Worm (Caenorhabditis elegans) whole organism, young adult: ENCODE data around the gene fbxa-64.

Experiments
- B0261.1 ChIP-seq: sonication (generic microtip); optimal IDR thresholded peaks from 2 replicates; lab custom pipeline; 2016; ENCODE audit warnings: mild to moderate bottlenecking, missing genetic modification characterization, moderate library complexity, missing compliant biosample characterization
- F39B2.1 ChIP-seq: fragments of 200-800 bp; sonication (Bioruptor generic); IDR thresholded peaks from 2 replicates; pipeline ENCODE4 v1.3.6; 2022; ENCODE audit warnings: missing genetic modification reagents, missing genetic modification characterization, missing compliant biosample characterization
- K12H6.12 ChIP-seq: fragments of 200-800 bp; sonication (Bioruptor generic); optimal IDR thresholded peaks from 2 replicates; lab custom pipeline; 2018; ENCODE audit warnings: mild to moderate bottlenecking, missing genetic modification characterization, missing compliant biosample characterization
- T26A5.8 ChIP-seq: sonication (generic microtip); optimal IDR thresholded peaks from 2 replicates; lab custom pipeline; 2016; ENCODE audit warnings: missing genetic modification characterization, missing compliant biosample characterization
- Y53G8AR.9 ChIP-seq: fragments of 200-800 bp; sonication (Bioruptor generic); conservative IDR thresholded peaks from 2 replicates; pipeline ENCODE4 v1.3.6; 2022; ENCODE audit warnings: missing genetic modification reagents, missing genetic modification characterization, missing compliant biosample characterization
- Y67H2A.10 ChIP-seq: fragments of 200-800 bp; sonication (Bioruptor generic); conservative IDR thresholded peaks from 2 replicates; pipeline ENCODE4 v1.3.6; 2022; ENCODE audit warnings: missing genetic modification reagents, missing genetic modification characterization, missing compliant biosample characterization
- ZK185.1 ChIP-seq: sonication (generic microtip); optimal IDR thresholded peaks from 2 replicates; lab custom pipeline; 2016; ENCODE audit warnings: mild to moderate bottlenecking, missing genetic modification characterization, missing compliant biosample characterization; ENCODE audit not compliant: poor library complexity, severe bottlenecking
- atf-7 ChIP-seq: sonication (generic microtip); optimal IDR thresholded peaks from 2 replicates; lab custom pipeline; 2017; ENCODE audit warnings: mild to moderate bottlenecking, missing genetic modification characterization, missing compliant biosample characterization
- athp-1 ChIP-seq: sonication (generic microtip); optimal IDR thresholded peaks from 2 replicates; lab custom pipeline; 2017; ENCODE audit warnings: mild to moderate bottlenecking, missing genetic modification characterization, missing compliant biosample characterization
- attf-5 ChIP-seq: fragments of 200-800 bp; sonication (Bioruptor generic); optimal IDR thresholded peaks from 2 replicates; lab custom pipeline; 2018; ENCODE audit warnings: mild to moderate bottlenecking, missing genetic modification characterization, missing compliant biosample characterization
- bed-1 ChIP-seq: fragments of 200-800 bp; sonication (Bioruptor generic); IDR thresholded peaks from 2 replicates; pipeline ENCODE4 v1.3.6; 2022; ENCODE audit warnings: missing genetic modification reagents, missing genetic modification characterization, missing compliant biosample characterization
- bed-2 ChIP-seq: fragments of 200-800 bp; sonication (Bioruptor generic); IDR thresholded peaks from 2 replicates; pipeline ENCODE4 v1.3.6; 2022; ENCODE audit warnings: missing genetic modification reagents, missing genetic modification characterization, missing compliant biosample characterization
- ccch-3 ChIP-seq: fragments of 200-800 bp; sonication (Bioruptor generic); optimal IDR thresholded peaks from 2 replicates; lab custom pipeline; 2018; ENCODE audit warnings: mild to moderate bottlenecking, missing genetic modification characterization, missing compliant biosample characterization
- cebp-2 ChIP-seq: fragments of 200-800 bp; sonication (Bioruptor generic); IDR thresholded peaks from 2 replicates; pipeline ENCODE4 v1.3.6; 2022; ENCODE audit warnings: missing genetic modification characterization, missing compliant biosample characterization
- ceh-27 ChIP-seq: fragments of 200-800 bp; sonication (Bioruptor generic); optimal IDR thresholded peaks from 2 replicates; lab custom pipeline; 2018; ENCODE audit warnings: mild to moderate bottlenecking, missing genetic modification characterization, moderate library complexity, missing compliant biosample characterization
- ceh-58 ChIP-seq: fragments of 200-800 bp; sonication (Bioruptor generic); IDR thresholded peaks from 2 replicates; pipeline ENCODE4 v1.3.6; 2022; ENCODE audit warnings: missing genetic modification characterization, missing compliant biosample characterization
- ceh-79 ChIP-seq: sonication (generic microtip); optimal IDR thresholded peaks from 2 replicates; lab custom pipeline; 2017; ENCODE audit warnings: mild to moderate bottlenecking, missing genetic modification characterization, missing compliant biosample characterization
- dox-1 ChIP-seq: fragments of 200-800 bp; sonication (Bioruptor generic); IDR thresholded peaks from 2 replicates; pipeline ENCODE4 v1.3.6; 2022; ENCODE audit warnings: missing genetic modification reagents, missing genetic modification characterization, missing compliant biosample characterization
- egl-44 ChIP-seq: fragments of 200-800 bp; sonication (Bioruptor generic); IDR thresholded peaks from 2 replicates; pipeline ENCODE4 v1.3.6; 2022; ENCODE audit warnings: missing genetic modification reagents, missing genetic modification characterization, missing compliant biosample characterization
- gei-17 ChIP-seq: fragments of 200-800 bp; sonication (Bioruptor generic); optimal IDR thresholded peaks from 2 replicates; lab custom pipeline; 2018; ENCODE audit warnings: mild to moderate bottlenecking, missing genetic modification characterization, missing compliant biosample characterization
- hlh-26 ChIP-seq: fragments of 200-800 bp; sonication (Bioruptor generic); conservative IDR thresholded peaks from 2 replicates; pipeline ENCODE4 v1.3.6; 2022; ENCODE audit warnings: missing genetic modification reagents, missing genetic modification characterization, missing compliant biosample characterization
- hrde-1 ChIP-seq: sonication (generic microtip); optimal IDR thresholded peaks from 2 replicates; lab custom pipeline; 2016; ENCODE audit warnings: missing genetic modification characterization, mild to moderate bottlenecking, missing compliant biosample characterization, moderate library complexity, missing genotype, missing genetic modification reagents, borderline replicate concordance
- lin-26 ChIP-seq: fragments of 200-800 bp; sonication (Bioruptor generic); IDR thresholded peaks from 2 replicates; pipeline ENCODE4 v1.3.6; 2022; ENCODE audit warnings: missing genetic modification reagents, missing genetic modification characterization, missing compliant biosample characterization
- lsl-1 ChIP-seq: fragments of 200-800 bp; sonication (Bioruptor generic); optimal IDR thresholded peaks from 2 replicates; lab custom pipeline; 2018; ENCODE audit warnings: mild to moderate bottlenecking, missing genetic modification characterization, moderate library complexity, missing compliant biosample characterization
- madf-10 ChIP-seq: sonication (generic microtip); optimal IDR thresholded peaks from 2 replicates; lab custom pipeline; 2016; ENCODE audit warnings: mild to moderate bottlenecking, missing genetic modification characterization, missing compliant biosample characterization
- madf-3 ChIP-seq: fragments of 200-800 bp; sonication (Bioruptor generic); IDR thresholded peaks from 2 replicates; pipeline ENCODE4 v1.3.6; 2022; ENCODE audit warnings: missing genetic modification reagents, missing genetic modification characterization, missing compliant biosample characterization
- mel-28 ChIP-seq: sonication (generic microtip); optimal IDR thresholded peaks from 2 replicates; lab custom pipeline; 2016; ENCODE audit warnings: borderline replicate concordance, mild to moderate bottlenecking, missing genetic modification characterization, missing compliant biosample characterization
- nfya-2 ChIP-seq: fragments of 200-800 bp; sonication (Bioruptor generic); IDR thresholded peaks from 2 replicates; pipeline ENCODE4 v1.3.6; 2022; ENCODE audit warnings: missing genetic modification reagents, missing genetic modification characterization, missing compliant biosample characterization
- nfyb-1 ChIP-seq: fragments of 200-800 bp; sonication (Bioruptor generic); IDR thresholded peaks from 2 replicates; pipeline ENCODE4 v1.3.6; 2022; ENCODE audit warnings: missing genetic modification reagents, missing genetic modification characterization, missing compliant biosample characterization
- nhr-179 ChIP-seq: sonication (generic microtip); optimal IDR thresholded peaks from 2 replicates; lab custom pipeline; 2016; ENCODE audit warnings: mild to moderate bottlenecking, missing genetic modification characterization, missing compliant biosample characterization
- nhr-80 ChIP-seq: sonication (generic microtip); optimal IDR thresholded peaks from 2 replicates; lab custom pipeline; 2016; ENCODE audit warnings: missing genetic modification characterization, missing compliant biosample characterization
- nhr-90 ChIP-seq: sonication (generic microtip); optimal IDR thresholded peaks from 2 replicates; lab custom pipeline; 2016; ENCODE audit warnings: missing genotype, mild to moderate bottlenecking, missing genetic modification characterization, missing compliant biosample characterization
- pbrm-1 ChIP-seq: fragments of 200-800 bp; sonication (Bioruptor generic); IDR thresholded peaks from 2 replicates; pipeline ENCODE4 v1.3.6; 2022; ENCODE audit warnings: missing genetic modification reagents, missing genetic modification characterization, missing compliant biosample characterization
- rcor-1 ChIP-seq: fragments of 200-800 bp; sonication (Bioruptor generic); IDR thresholded peaks from 2 replicates; pipeline ENCODE4 v1.3.6; 2022; ENCODE audit warnings: missing genetic modification reagents, missing genetic modification characterization, missing compliant biosample characterization
- rec-8 ChIP-seq, 2 experiments: sonication (generic microtip); optimal IDR thresholded peaks; 2 replicates each; lab custom pipeline; 2016; ENCODE audit warnings: mild to moderate bottlenecking in 2 of 2, missing genetic modification characterization in 2 of 2, missing genetic modification reagents in 2 of 2, missing genotype in 2 of 2, missing biosample characterization in 1 of 2, missing compliant biosample characterization in 1 of 2, moderate library complexity in 1 of 2
- sdz-38 ChIP-seq: sonication (generic microtip); optimal IDR thresholded peaks from 2 replicates; lab custom pipeline; 2016; ENCODE audit warnings: missing genotype, missing genetic modification characterization, missing compliant biosample characterization
- snpc-1.1 ChIP-seq: sonication (generic microtip); optimal IDR thresholded peaks from 2 replicates; lab custom pipeline; 2017; ENCODE audit warnings: missing genetic modification characterization, mild to moderate bottlenecking, missing compliant biosample characterization, antibody characterized with exemption, moderate library complexity, missing genotype, missing genetic modification reagents; ENCODE audit not compliant: insufficient read depth
- snpc-4 ChIP-seq, 5 experiments: fragments of 150-350 bp in 1 of 5; sonication (generic microtip) in 4 of 5; optimal IDR thresholded peaks; 2 replicates each; lab custom pipeline; 2014 to 2018; ENCODE audit warnings: missing genetic modification characterization in 5 of 5, missing biosample characterization in 3 of 5, antibody characterized with exemption in 2 of 5, mild to moderate bottlenecking in 2 of 5, missing compliant biosample characterization in 2 of 5, missing genotype in 2 of 5, moderate library complexity in 2 of 5, missing genetic modification reagents in 1 of 5
- sptf-2 ChIP-seq: fragments of 200-800 bp; sonication (Bioruptor generic); optimal IDR thresholded peaks from 2 replicates; lab custom pipeline; 2018; ENCODE audit warnings: mild to moderate bottlenecking, missing genetic modification characterization, missing compliant biosample characterization
- tbp1 ChIP-seq: fragments of 200-800 bp; sonication (Bioruptor generic); optimal IDR thresholded peaks from 2 replicates; lab custom pipeline; 2018; ENCODE audit warnings: mild to moderate bottlenecking, missing genetic modification characterization, missing compliant biosample characterization
- tbx-9 ChIP-seq: sonication (generic microtip); optimal IDR thresholded peaks from 2 replicates; lab custom pipeline; 2016; ENCODE audit warnings: borderline replicate concordance, missing genetic modification characterization, inconsistent platforms, missing compliant biosample characterization
- xnd-1 ChIP-seq: sonication (generic microtip); optimal IDR thresholded peaks from 2 replicates; lab custom pipeline; 2016; ENCODE audit warnings: missing genotype, missing genetic modification reagents, missing genetic modification characterization, missing compliant biosample characterization
- zfh-2 ChIP-seq: fragments of 200-800 bp; sonication (Bioruptor generic); conservative IDR thresholded peaks from 2 replicates; pipeline ENCODE4 v1.3.6; 2022; ENCODE audit warnings: missing genetic modification reagents, missing genetic modification characterization, missing compliant biosample characterization
- ztf-22 ChIP-seq: fragments of 200-800 bp; sonication (Bioruptor generic); optimal IDR thresholded peaks from 2 replicates; lab custom pipeline; 2018; ENCODE audit warnings: mild to moderate bottlenecking, missing genetic modification characterization, moderate library complexity, missing compliant biosample characterization
- ztf-28 ChIP-seq: fragments of 200-800 bp; sonication (Bioruptor generic); IDR thresholded peaks from 2 replicates; pipeline ENCODE4 v1.3.6; 2022; ENCODE audit warnings: missing genetic modification reagents, missing genetic modification characterization, missing compliant biosample characterization

The fbxa-64 gene

ce11 chrV:3316108-3316507 is 38.2 kb upstream of the fbxa-64 start, which contains the start of gene F35F10.1:
TSS of gene F35F10.1 (plus strand) at chrV:3316307.
- 0 out of 2 replicates have a peak, but pooled peaks have one; percentile 84 for TF ChIP-seq bed-1 (GFP tag; lab: Robert Waterston, UW)
- 0 out of 2 replicates have a peak, but pooled peaks have one; percentile 50 for TF ChIP-seq madf-3 (GFP tag; lab: Robert Waterston, UW)
- no peak for TF ChIP-seq bed-2 (GFP tag; lab: Robert Waterston, UW)

- TF ChIP-seq snpc-4 (GFP tag; optimal IDR thresholded peaks at IDR 0.05; lab: Kevin White, UChicago) (no peak), snpc-4 (tag; optimal IDR thresholded peaks at IDR 0.05; lab: Kevin White, UChicago) (peak in 2 of 4 experiments; percentile 5 to 10), F39B2.1 (no peak), ztf-22 (GFP tag; lab: Kevin White, UChicago) (no peak), tbp1 (GFP tag; lab: Kevin White, UChicago) (peak; percentile 36), lsl-1 (GFP tag; lab: Kevin White, UChicago) (no peak), mel-28 (tag; lab: Kevin White, UChicago) (no peak), nhr-179 (tag; lab: Kevin White, UChicago) (no peak), hlh-26 (GFP tag; lab: Robert Waterston, UW) (no peak), madf-3 (GFP tag; lab: Robert Waterston, UW) (no peak; the same call in 1 of the 2 replicates), ceh-79 (tag; lab: Kevin White, UChicago) (no peak), nhr-80 (tag; lab: Kevin White, UChicago) (peak; percentile 73), nhr-90 (no peak), B0261.1 (no peak), dox-1 (GFP tag; lab: Robert Waterston, UW) (peak; percentile 97), gei-17 (GFP tag; lab: Kevin White, UChicago) (no peak), snpc-1.1 (no peak), bed-1 (GFP tag; lab: Robert Waterston, UW) (no peak), tbx-9 (tag; lab: Kevin White, UChicago) (no peak), atf-7 (tag; lab: Kevin White, UChicago) (no peak), sdz-38 (no peak), rcor-1 (peak; percentile 49; the same call in 1 of the 2 replicates), bed-2 (GFP tag; lab: Robert Waterston, UW) (no peak), nfyb-1 (peak; percentile 73; the same call in 1 of the 2 replicates), zfh-2 (GFP tag; lab: Robert Waterston, UW) (peak; percentile 49; the same call in 1 of the 2 replicates), xnd-1 (no peak), ZK185.1 (tag; lab: Kevin White, UChicago) (peak; percentile 51), ceh-27 (GFP tag; lab: Kevin White, UChicago) (peak; percentile 63), pbrm-1 (GFP tag; lab: Robert Waterston, UW) (peak; percentile 66; the same call in 1 of the 2 replicates), K12H6.12 (peak; percentile 52), nfya-2 (GFP tag; lab: Robert Waterston, UW) (no peak), ztf-28 (GFP tag; lab: Robert Waterston, UW) (no peak), ceh-58 (GFP tag; lab: Robert Waterston, UW) (no peak), Y67H2A.10 (no peak), lin-26 (GFP tag; lab: Robert Waterston, UW) (no peak), hrde-1 (tag; lab: Kevin White, UChicago) (no peak), Y53G8AR.9 (GFP tag; lab: Robert Waterston, UW) (peak; percentile 47; the same call in 1 of the 2 replicates), egl-44 (GFP tag; lab: Robert Waterston, UW) (no peak), ccch-3 (no peak), athp-1 (no peak), T26A5.8 (tag; lab: Kevin White, UChicago) (no peak), sptf-2 (no peak), attf-5 (peak; percentile 65), cebp-2 (GFP tag; lab: Robert Waterston, UW) (no peak), madf-10 (no peak), rec-8 (tag; optimal IDR thresholded peaks at IDR 0.05; lab: Kevin White, UChicago) (no peak)
These were observed 37.4 kb upstream of the fbxa-64 start, which contains the start of gene arrd-19 for ce11 chrV:3315308-3315707. TSS of gene arrd-19 (minus strand) at chrV:3315516.
